Fruit fly (Drosophila melanogaster): Measurements from ENCODE around the gene Sfp24Bc.

The Sfp24Bc gene

dm6 chr2L:3629466-3629865 is 40.9 kb downstream of the Sfp24Bc start:
- TF ChIP-seq noc (tag; optimal IDR thresholded peaks at IDR 0.05) = peak; percentile 33

dm6 chr2L:3628819-3629218 is 41.6 kb downstream of the Sfp24Bc start:
- peak; percentile 37 for TF ChIP-seq noc (tag; optimal IDR thresholded peaks at IDR 0.05)

dm6 chr2L:3624784-3625183 is 45.6 kb downstream of the Sfp24Bc start:
- TF ChIP-seq noc (tag; optimal IDR thresholded peaks at IDR 0.05) = no peak

dm6 chr2L:3621604-3622003 is 48.8 kb downstream of the Sfp24Bc start, which contains the start of gene CG15418:
TSS of gene CG15418 (minus strand) at chr2L:3621704.
- no peak for TF ChIP-seq noc (tag; optimal IDR thresholded peaks at IDR 0.05)

Measured in whole organism, larva.